Worm (Caenorhabditis elegans) whole organism, late embryonic: ENCODE measurements around the gene pms-2.

Experiments
- C08G9.2 ChIP-seq: sonication (generic microtip); optimal IDR thresholded peaks from 2 replicates; lab custom pipeline; 2016; ENCODE audit warnings: mild to moderate bottlenecking, missing genetic modification characterization, moderate library complexity, missing compliant biosample characterization
- C38D4.7 ChIP-seq: fragments of 200-800 bp; sonication (Bioruptor generic); optimal IDR thresholded peaks from 2 replicates; lab custom pipeline; 2018; ENCODE audit warnings: mild to moderate bottlenecking, missing genetic modification characterization, moderate library complexity, missing compliant biosample characterization
- K02D7.2 ChIP-seq: sonication (generic microtip); optimal IDR thresholded peaks from 2 replicates; lab custom pipeline; 2017; ENCODE audit warnings: mild to moderate bottlenecking, missing genetic modification characterization, missing compliant biosample characterization
- Y22D7AL.16 ChIP-seq: sonication (generic microtip); optimal IDR thresholded peaks from 2 replicates; lab custom pipeline; 2016; ENCODE audit warnings: missing genetic modification characterization, missing compliant biosample characterization
- ahr-1 ChIP-seq: sonication (generic microtip); optimal IDR thresholded peaks from 2 replicates; lab custom pipeline; 2016; ENCODE audit warnings: missing genetic modification characterization, missing compliant biosample characterization
- ama-1 ChIP-seq: fragments of 150-350 bp; optimal IDR thresholded peaks from 2 replicates; lab custom pipeline; 2014
- ceh-18 ChIP-seq: sonication (generic microtip); optimal IDR thresholded peaks from 2 replicates; lab custom pipeline; 2016; ENCODE audit warnings: missing genetic modification characterization, missing compliant biosample characterization
- ceh-19 ChIP-seq: fragments of 200-800 bp; sonication (Bioruptor generic); optimal IDR thresholded peaks from 2 replicates; lab custom pipeline; 2018; ENCODE audit warnings: mild to moderate bottlenecking, missing genetic modification characterization, missing compliant biosample characterization
- ceh-2 ChIP-seq: sonication (generic microtip); optimal IDR thresholded peaks from 2 replicates; lab custom pipeline; 2016; ENCODE audit warnings: missing genotype, missing genetic modification characterization, missing compliant biosample characterization
- ceh-22 ChIP-seq: sonication (generic microtip); optimal IDR thresholded peaks from 2 replicates; lab custom pipeline; 2017; ENCODE audit warnings: missing biosample characterization, missing genetic modification characterization
- ceh-24 ChIP-seq: sonication (generic microtip); optimal IDR thresholded peaks from 2 replicates; lab custom pipeline; 2016; ENCODE audit warnings: mild to moderate bottlenecking, missing genetic modification characterization, missing compliant biosample characterization
- ceh-30 ChIP-seq: fragments of 150-350 bp; optimal IDR thresholded peaks from 2 replicates; lab custom pipeline; 2014; ENCODE audit warnings: missing biosample characterization, missing genetic modification characterization
- ceh-31 ChIP-seq: sonication (generic microtip); optimal IDR thresholded peaks from 2 replicates; lab custom pipeline; 2016; ENCODE audit warnings: missing genetic modification characterization, missing compliant biosample characterization
- ceh-34 ChIP-seq: sonication (generic microtip); optimal IDR thresholded peaks from 2 replicates; lab custom pipeline; 2016; ENCODE audit warnings: mild to moderate bottlenecking, missing genetic modification characterization, missing compliant biosample characterization
- ceh-48 ChIP-seq: sonication (generic microtip); optimal IDR thresholded peaks from 2 replicates; lab custom pipeline; 2016; ENCODE audit warnings: missing genetic modification characterization, inconsistent platforms, missing compliant biosample characterization
- ceh-6 ChIP-seq: fragments of 200-800 bp; sonication (Bioruptor generic); optimal IDR thresholded peaks from 2 replicates; lab custom pipeline; 2018; ENCODE audit warnings: mild to moderate bottlenecking, missing genetic modification characterization, missing compliant biosample characterization
- dmd-4 ChIP-seq: sonication (generic microtip); optimal IDR thresholded peaks from 2 replicates; lab custom pipeline; 2016; ENCODE audit warnings: borderline replicate concordance, missing genetic modification characterization, missing compliant biosample characterization
- dve-1 ChIP-seq: sonication (generic microtip); optimal IDR thresholded peaks from 2 replicates; lab custom pipeline; 2017; ENCODE audit warnings: antibody characterized with exemption, mild to moderate bottlenecking, missing genetic modification characterization, missing compliant biosample characterization
- elt-2 ChIP-seq: sonication (generic microtip); optimal IDR thresholded peaks from 2 replicates; lab custom pipeline; 2016; ENCODE audit warnings: missing genetic modification reagents, missing genetic modification characterization, missing compliant biosample characterization
- ets-4 ChIP-seq: sonication (generic microtip); optimal IDR thresholded peaks from 2 replicates; lab custom pipeline; 2016; ENCODE audit warnings: missing genetic modification characterization, missing compliant biosample characterization
- eyg-1 ChIP-seq: sonication (generic microtip); optimal IDR thresholded peaks from 2 replicates; lab custom pipeline; 2016; ENCODE audit warnings: missing genotype, missing genetic modification characterization, missing compliant biosample characterization
- fax-1 ChIP-seq: sonication (generic microtip); optimal IDR thresholded peaks from 2 replicates; lab custom pipeline; 2016; ENCODE audit warnings: missing genotype, missing genetic modification characterization, missing compliant biosample characterization
- fkh-10 ChIP-seq: fragments of 150-350 bp; optimal IDR thresholded peaks from 2 replicates; lab custom pipeline; 2014; ENCODE audit warnings: missing biosample characterization, missing genetic modification reagents, missing genetic modification characterization
- fkh-6 ChIP-seq: sonication (generic microtip); optimal IDR thresholded peaks from 2 replicates; lab custom pipeline; 2016; ENCODE audit warnings: missing genetic modification characterization, missing compliant biosample characterization
- gmeb-2 ChIP-seq: sonication (generic microtip); optimal IDR thresholded peaks from 2 replicates; lab custom pipeline; 2016; ENCODE audit warnings: missing genetic modification characterization, inconsistent platforms, missing compliant biosample characterization
- hlh-15 ChIP-seq: sonication (generic microtip); optimal IDR thresholded peaks from 2 replicates; lab custom pipeline; 2016; ENCODE audit warnings: missing genetic modification characterization, missing compliant biosample characterization
- hlh-30 ChIP-seq: sonication (generic microtip); optimal IDR thresholded peaks from 2 replicates; lab custom pipeline; 2017; ENCODE audit warnings: antibody characterized with exemption, missing genetic modification characterization, missing compliant biosample characterization; ENCODE audit not compliant: insufficient read depth
- hlh-6 ChIP-seq: sonication (generic microtip); optimal IDR thresholded peaks from 2 replicates; lab custom pipeline; 2016; ENCODE audit warnings: missing genotype, missing genetic modification characterization, missing compliant biosample characterization
- nfya-1 ChIP-seq: sonication (generic microtip); optimal IDR thresholded peaks from 2 replicates; lab custom pipeline; 2017; ENCODE audit warnings: missing genetic modification characterization, mild to moderate bottlenecking, missing compliant biosample characterization, antibody characterized with exemption, moderate library complexity
- nhr-232 ChIP-seq: sonication (generic microtip); optimal IDR thresholded peaks from 2 replicates; lab custom pipeline; 2016; ENCODE audit warnings: missing genetic modification characterization, missing compliant biosample characterization
- pag-3 ChIP-seq: sonication (generic microtip); optimal IDR thresholded peaks from 2 replicates; lab custom pipeline; 2016; ENCODE audit warnings: missing compliant biosample characterization, missing genetic modification characterization, borderline replicate concordance
- pat-9 ChIP-seq: fragments of 200-800 bp; sonication (Bioruptor generic); optimal IDR thresholded peaks from 2 replicates; lab custom pipeline; 2018; ENCODE audit warnings: mild to moderate bottlenecking, missing genetic modification characterization, moderate library complexity, missing compliant biosample characterization
- pha-2 ChIP-seq: sonication (generic microtip); optimal IDR thresholded peaks from 2 replicates; lab custom pipeline; 2017; ENCODE audit warnings: mild to moderate bottlenecking, missing genetic modification characterization, missing compliant biosample characterization
- pha-4 ChIP-seq: fragments of 150-350 bp; optimal IDR thresholded peaks from 2 replicates; lab custom pipeline; 2018; ENCODE audit warnings: missing biosample characterization, missing genetic modification reagents, missing genetic modification characterization
- ref-2 ChIP-seq: sonication (generic microtip); optimal IDR thresholded peaks from 2 replicates; lab custom pipeline; 2016; ENCODE audit warnings: missing genetic modification characterization, missing compliant biosample characterization
- sdc-2 ChIP-seq: sonication (generic microtip); optimal IDR thresholded peaks from 2 replicates; lab custom pipeline; 2016; ENCODE audit warnings: missing genotype, missing genetic modification characterization, missing compliant biosample characterization
- sox-2 ChIP-seq: fragments of 200-800 bp; sonication (Bioruptor generic); IDR thresholded peaks from 2 replicates; pipeline ENCODE4 v1.3.6; 2022; ENCODE audit warnings: missing genetic modification reagents, missing genetic modification characterization, missing compliant biosample characterization
- sox-4 ChIP-seq: sonication (generic microtip); optimal IDR thresholded peaks from 2 replicates; lab custom pipeline; 2017; ENCODE audit warnings: mild to moderate bottlenecking, missing genetic modification characterization, inconsistent platforms, missing compliant biosample characterization
- tbx-2 ChIP-seq: sonication (generic microtip); optimal IDR thresholded peaks from 2 replicates; lab custom pipeline; 2016; ENCODE audit warnings: missing genetic modification characterization, missing compliant biosample characterization
- tbx-7 ChIP-seq: sonication (generic microtip); optimal IDR thresholded peaks from 2 replicates; lab custom pipeline; 2016; ENCODE audit warnings: missing genotype, missing genetic modification characterization, missing compliant biosample characterization
- unc-3 ChIP-seq, 2 experiments: fragments of 200-800 bp in 1 of 2; sonication (Bioruptor generic) in 1 of 2; sonication (generic microtip) in 1 of 2; conservative IDR thresholded peaks in 1 of 2; optimal IDR thresholded peaks in 1 of 2; 2 replicates each; pipeline versions ENCODE4 v1.3.6 to Lab custom; 2016 to 2022; ENCODE audit warnings: missing compliant biosample characterization in 2 of 2, missing genetic modification characterization in 2 of 2, missing genetic modification reagents in 1 of 2
- unc-42 ChIP-seq: sonication (generic microtip); optimal IDR thresholded peaks from 2 replicates; lab custom pipeline; 2016; ENCODE audit warnings: missing genotype, missing genetic modification characterization, missing compliant biosample characterization
- unc-55 ChIP-seq: sonication (generic microtip); optimal IDR thresholded peaks from 2 replicates; lab custom pipeline; 2017; ENCODE audit warnings: missing biosample characterization, missing genetic modification reagents, missing genetic modification characterization
- unc-86 ChIP-seq: sonication (generic microtip); optimal IDR thresholded peaks from 2 replicates; lab custom pipeline; 2016; ENCODE audit warnings: missing genetic modification characterization, missing compliant biosample characterization
- zip-5 ChIP-seq: sonication (generic microtip); optimal IDR thresholded peaks from 2 replicates; lab custom pipeline; 2016; ENCODE audit warnings: missing genetic modification characterization, missing compliant biosample characterization
- ztf-16 ChIP-seq: sonication (generic microtip); optimal IDR thresholded peaks from 2 replicates; lab custom pipeline; 2017; ENCODE audit warnings: missing genetic modification characterization, missing compliant biosample characterization

pms-2 gene

DNA sequence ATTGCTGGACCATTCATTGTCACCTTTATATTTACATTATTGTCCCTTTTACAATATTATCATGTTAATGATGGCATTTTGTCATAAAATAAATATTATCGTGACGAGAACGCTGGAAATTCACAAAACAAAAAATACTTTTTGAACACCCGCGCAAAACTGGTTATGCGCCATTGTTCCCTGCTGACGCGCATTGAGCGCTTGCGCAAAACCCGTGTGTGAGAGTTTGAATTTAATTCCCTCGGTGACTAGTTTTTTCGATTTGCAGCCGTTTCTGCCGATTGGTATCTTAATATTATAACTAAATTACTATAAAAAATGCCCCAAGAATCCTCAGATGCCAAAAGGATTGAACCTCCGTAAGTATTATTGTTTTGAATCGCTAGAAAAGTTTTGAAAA is 49.0 kb downstream of the pms-2 start, which contains the start of gene pafo-1 (continued):
- TF ChIP-seq fkh-10 (GFP tag; lab: Kevin White, UChicago) (no peak), C08G9.2 (tag; lab: Kevin White, UChicago) (no peak), tbx-7 (tag; lab: Kevin White, UChicago) (peak; percentile 16), hlh-15 (no peak), pag-3 (tag; lab: Kevin White, UChicago) (no peak), ref-2 (tag; lab: Kevin White, UChicago) (no peak), ceh-19 (GFP tag; lab: Kevin White, UChicago) (no peak), fkh-6 (tag; lab: Kevin White, UChicago) (no peak), dve-1 (tag; lab: Kevin White, UChicago) (peak; percentile 27), ceh-34 (tag; lab: Kevin White, UChicago) (no peak), sdc-2 (tag; lab: Kevin White, UChicago) (no peak), Y22D7AL.16 (tag; lab: Kevin White, UChicago) (no peak), ceh-31 (tag; lab: Kevin White, UChicago) (peak; percentile 43), C38D4.7 (GFP tag; lab: Kevin White, UChicago) (peak; percentile 30), gmeb-2 (peak; percentile 50), ceh-48 (peak; percentile 33), ceh-24 (tag; lab: Kevin White, UChicago) (no peak), eyg-1 (tag; lab: Kevin White, UChicago) (no peak), K02D7.2 (tag; lab: Kevin White, UChicago) (no peak), pha-2 (tag; lab: Kevin White, UChicago) (no peak), ceh-2 (tag; lab: Kevin White, UChicago) (no peak), hlh-30 (tag; lab: Kevin White, UChicago) (peak; percentile 29), elt-2 (tag; lab: Kevin White, UChicago) (peak; percentile 74), unc-86 (tag; lab: Kevin White, UChicago) (peak; percentile 52), ceh-22 (tag; lab: Kevin White, UChicago) (no peak)
- TF ChIP-seq, all 69 proteins: peak for 27

DNA sequence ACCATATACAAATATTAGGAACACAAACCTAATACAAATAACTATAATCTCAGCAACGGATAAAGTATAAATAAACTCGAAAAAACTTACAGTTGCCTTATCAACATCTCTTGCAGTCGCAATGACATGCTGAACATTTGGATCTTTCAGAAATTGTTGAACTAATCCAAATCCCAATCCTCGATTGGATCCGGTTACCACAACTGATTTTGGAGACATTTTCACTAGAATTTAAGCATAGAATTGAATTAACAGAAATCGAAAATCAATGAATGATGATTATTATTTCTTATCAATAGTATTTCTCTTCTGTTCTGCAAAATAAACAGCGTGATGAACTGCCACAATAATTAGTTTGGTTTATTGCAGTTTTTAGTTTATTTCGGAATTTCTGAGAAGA is 50.2 kb downstream of the pms-2 start, which contains the start of the genes C55A6.11 and C55A6.7:
TSS of gene C55A6.11 (plus strand) at position 301 of the 400 bp plus-strand sequence.
TSS of gene C55A6.7 (minus strand) at position 316 of the 400 bp plus-strand sequence.
- TF ChIP-seq fkh-10 (GFP tag; lab: Kevin White, UChicago) (no peak), tbx-2 (no peak), zip-5 (tag; lab: Kevin White, UChicago) (no peak), pha-2 (tag; lab: Kevin White, UChicago) (no peak), ztf-16 (tag; lab: Kevin White, UChicago) (no peak), dve-1 (tag; lab: Kevin White, UChicago) (no peak), C38D4.7 (GFP tag; lab: Kevin White, UChicago) (no peak), ceh-30 (no peak), pat-9 (tag; lab: Kevin White, UChicago) (no peak), Y22D7AL.16 (tag; lab: Kevin White, UChicago) (no peak), nfya-1 (tag; lab: Kevin White, UChicago) (no peak), ceh-18 (tag; lab: Kevin White, UChicago) (no peak), dmd-4 (tag; lab: Kevin White, UChicago) (no peak), ama-1 (no peak), hlh-15 (no peak), unc-55 (no peak), fax-1 (tag; lab: Kevin White, UChicago) (no peak), hlh-6 (no peak)

DNA sequence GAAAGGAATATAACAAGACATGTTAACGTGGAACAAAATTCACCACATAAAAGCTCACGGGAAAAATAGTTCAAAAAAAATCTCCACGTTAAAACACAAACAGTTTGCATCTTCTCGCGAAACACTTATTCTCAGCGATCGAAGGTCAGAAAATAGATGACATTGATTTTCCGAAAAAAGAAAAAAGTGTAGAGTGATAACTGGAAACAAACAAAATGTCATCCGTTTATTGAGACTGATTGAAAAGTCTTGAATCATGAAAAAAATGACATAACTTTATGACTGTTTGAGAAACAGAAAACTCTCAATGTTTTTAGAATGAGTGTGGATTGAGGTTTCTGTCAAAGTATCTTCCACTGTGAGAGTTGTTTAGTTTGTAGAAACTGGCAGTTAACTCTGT is 52.6 kb downstream of the pms-2 start, which contains the start of gene C55A6.4:
TSS of gene C55A6.4 (minus strand) at position 101 of the 400 bp plus-strand sequence.
- TF ChIP-seq sox-2 (GFP tag; lab: Robert Waterston, UW) = no peak
- TF ChIP-seq fax-1 (tag; lab: Kevin White, UChicago) = no peak
- no peak for TF ChIP-seq ahr-1
- TF ChIP-seq ets-4 = no peak
- TF ChIP-seq hlh-15 = no peak
- no peak for TF ChIP-seq K02D7.2 (tag; lab: Kevin White, UChicago)
- no peak for TF ChIP-seq nfya-1 (tag; lab: Kevin White, UChicago)
- no peak for TF ChIP-seq sox-4 (tag; lab: Kevin White, UChicago)
- TF ChIP-seq nhr-232 = no peak
- TF ChIP-seq Y22D7AL.16 (tag; lab: Kevin White, UChicago) = no peak
- TF ChIP-seq pha-4 (tag; lab: Kevin White, UChicago) = no peak
- no peak for TF ChIP-seq ceh-48
- no peak for TF ChIP-seq ceh-6 (GFP tag; lab: Kevin White, UChicago)
- no peak for TF ChIP-seq ref-2 (tag; lab: Kevin White, UChicago)
- TF ChIP-seq unc-42 (tag; lab: Kevin White, UChicago) = no peak
- no peak for TF ChIP-seq unc-3 (GFP tag; conservative IDR thresholded peaks at IDR 0.05; lab: Robert Waterston, UW)
- TF ChIP-seq unc-3 (tag; optimal IDR thresholded peaks at IDR 0.05; lab: Kevin White, UChicago) = no peak
- TF ChIP-seq, all 69 proteins: peak for 0
